Fruit fly (Drosophila melanogaster) whole organism, embryonic: Measurements from ENCODE around the gene CG10068.

Experiments
- BtbVII ChIP-seq: fragments of 200-800 bp; sonication (Bioruptor generic); optimal IDR thresholded peaks from 3 replicates; lab custom pipeline; 2017; ENCODE audit warnings: missing biosample characterization, mild to moderate bottlenecking, missing genetic modification characterization
- CG10321 ChIP-seq: fragments of 200-800 bp; sonication (Bioruptor generic); IDR thresholded peaks from 2 replicates; pipeline ENCODE4 v1.3.6; 2022; ENCODE audit warnings: missing biosample characterization, missing genetic modification characterization
- CG10565 ChIP-seq: fragments of 200-800 bp; sonication (Bioruptor generic); optimal IDR thresholded peaks from 3 replicates; lab custom pipeline; 2016; ENCODE audit warnings: missing biosample characterization, mild to moderate bottlenecking, missing genetic modification characterization
- CG10979 ChIP-seq: fragments of 200-800 bp; sonication (Bioruptor generic); optimal IDR thresholded peaks from 2 replicates; lab custom pipeline; 2018; ENCODE audit warnings: missing biosample characterization, mild to moderate bottlenecking, missing genetic modification characterization, moderate library complexity
- CG11723 ChIP-seq: fragments of 200-800 bp; sonication (Bioruptor generic); optimal IDR thresholded peaks from 2 replicates; lab custom pipeline; 2017; ENCODE audit warnings: missing biosample characterization, mild to moderate bottlenecking, missing genetic modification characterization
- CG12299 ChIP-seq: fragments of 200-800 bp; sonication (Bioruptor generic); optimal IDR thresholded peaks from 2 replicates; lab custom pipeline; 2018; ENCODE audit warnings: missing biosample characterization, mild to moderate bottlenecking, missing genetic modification characterization
- CG1647 ChIP-seq: fragments of 200-800 bp; sonication (Bioruptor generic); optimal IDR thresholded peaks from 3 replicates; lab custom pipeline; 2016; ENCODE audit warnings: missing biosample characterization, missing genetic modification characterization
- CG17186 ChIP-seq: fragments of 200-800 bp; sonication (Bioruptor generic); optimal IDR thresholded peaks from 3 replicates; lab custom pipeline; 2017; ENCODE audit warnings: missing biosample characterization, missing genetic modification reagents, missing genetic modification characterization
- CG17361 ChIP-seq: fragments of 200-800 bp; sonication (Bioruptor generic); IDR thresholded peaks from 3 replicates; pipeline ENCODE4 v1.3.6; 2022; ENCODE audit warnings: missing biosample characterization, missing genetic modification characterization
- CG1832 ChIP-seq: fragments of 200-800 bp; sonication (Bioruptor generic); optimal IDR thresholded peaks from 2 replicates; lab custom pipeline; 2017; ENCODE audit warnings: missing biosample characterization, mild to moderate bottlenecking, missing genetic modification characterization, inconsistent platforms
- CG2678 ChIP-seq: fragments of 200-800 bp; sonication (Bioruptor generic); optimal IDR thresholded peaks from 3 replicates; lab custom pipeline; 2019; ENCODE audit warnings: missing biosample characterization, mild to moderate bottlenecking, missing genetic modification characterization, moderate library complexity
- CG31224 ChIP-seq: fragments of 200-800 bp; sonication (Bioruptor generic); IDR thresholded peaks from 2 replicates; pipeline ENCODE4 v1.3.6; 2022; ENCODE audit warnings: missing biosample characterization, missing genetic modification characterization
- CG3847 ChIP-seq: fragments of 200-800 bp; sonication (Bioruptor generic); IDR thresholded peaks from 2 replicates; pipeline ENCODE4 v1.3.6; 2022; ENCODE audit warnings: missing biosample characterization, missing genetic modification characterization
- CG4282 ChIP-seq: fragments of 200-800 bp; sonication (Bioruptor generic); optimal IDR thresholded peaks from 2 replicates; lab custom pipeline; 2016; ENCODE audit warnings: missing biosample characterization, missing genetic modification characterization
- CG4424 ChIP-seq: fragments of 200-800 bp; sonication (Bioruptor generic); optimal IDR thresholded peaks from 3 replicates; lab custom pipeline; 2016; ENCODE audit warnings: missing biosample characterization, missing genetic modification characterization
- CG7839 ChIP-seq: fragments of 200-800 bp; sonication (Bioruptor generic); optimal IDR thresholded peaks from 3 replicates; lab custom pipeline; 2018; ENCODE audit warnings: missing biosample characterization, mild to moderate bottlenecking, missing genetic modification characterization, moderate library complexity
- CG7963 ChIP-seq: fragments of 200-800 bp; sonication (Bioruptor generic); IDR thresholded peaks from 3 replicates; pipeline ENCODE4 v1.3.6; 2022; ENCODE audit warnings: missing biosample characterization, missing genetic modification characterization; ENCODE audit not compliant: partially characterized antibody
- CG8281 ChIP-seq: fragments of 200-800 bp; sonication (Bioruptor generic); optimal IDR thresholded peaks from 2 replicates; lab custom pipeline; 2018; ENCODE audit warnings: missing biosample characterization, mild to moderate bottlenecking, missing genetic modification characterization, moderate library complexity
- CG8765 ChIP-seq: fragments of 200-800 bp; sonication (Bioruptor generic); IDR thresholded peaks from 2 replicates; pipeline ENCODE4 v1.3.6; 2022; ENCODE audit warnings: missing biosample characterization, missing genetic modification characterization
- Dip2 ChIP-seq: fragments of 200-800 bp; sonication (Bioruptor generic); IDR thresholded peaks from 2 replicates; pipeline ENCODE4 v1.3.6; 2022; ENCODE audit warnings: missing biosample characterization, missing genetic modification characterization
- Gsc ChIP-seq: fragments of 200-800 bp; sonication (Bioruptor generic); IDR thresholded peaks from 2 replicates; pipeline ENCODE4 v1.3.6; 2022; ENCODE audit warnings: missing biosample characterization, missing genetic modification characterization
- Hr51 ChIP-seq, 2 experiments: fragments of 200-800 bp; sonication (Bioruptor generic); optimal IDR thresholded peaks; 2 replicates in 1 of 2; 3 replicates in 1 of 2; lab custom pipeline; 2016 to 2018; ENCODE audit warnings: missing biosample characterization in 2 of 2, missing genetic modification characterization in 2 of 2, mild to moderate bottlenecking in 1 of 2, moderate library complexity in 1 of 2
- NC2β ChIP-seq: fragments of 200-800 bp; sonication (Bioruptor generic); optimal IDR thresholded peaks from 2 replicates; lab custom pipeline; 2016; ENCODE audit warnings: missing biosample characterization, missing genetic modification characterization
- Neu2 ChIP-seq: fragments of 200-800 bp; sonication (Bioruptor generic); optimal IDR thresholded peaks from 3 replicates; lab custom pipeline; 2016; ENCODE audit warnings: missing biosample characterization, missing genetic modification characterization, borderline replicate concordance
- NfI ChIP-seq: fragments of 200-800 bp; sonication (Bioruptor generic); optimal IDR thresholded peaks from 3 replicates; lab custom pipeline; 2018; ENCODE audit warnings: missing biosample characterization, mild to moderate bottlenecking, missing genetic modification characterization, moderate library complexity
- Side ChIP-seq: fragments of 200-800 bp; sonication (Bioruptor generic); optimal IDR thresholded peaks from 2 replicates; lab custom pipeline; 2016; ENCODE audit warnings: missing biosample characterization, missing genetic modification characterization
- Trl ChIP-seq, 3 experiments: fragments of >200 bp in 2 of 3; fragments of 200-800 bp in 1 of 3; sonication (Bioruptor generic) in 1 of 3; optimal IDR thresholded peaks; 2 replicates in 1 of 3; 3 replicates in 2 of 3; lab custom pipeline; 2016 to 2017; ENCODE audit warnings: missing biosample characterization in 1 of 3, missing genetic modification characterization in 1 of 3
- ab ChIP-seq: fragments of 200-800 bp; sonication (Bioruptor generic); optimal IDR thresholded peaks from 2 replicates; lab custom pipeline; 2016; ENCODE audit warnings: missing biosample characterization, missing genetic modification characterization
- ara ChIP-seq: fragments of 200-800 bp; sonication (Bioruptor generic); IDR thresholded peaks from 2 replicates; pipeline ENCODE4 v1.3.6; 2022; ENCODE audit warnings: missing biosample characterization, missing genetic modification characterization
- chm ChIP-seq: fragments of 200-800 bp; sonication (Bioruptor generic); IDR thresholded peaks from 2 replicates; pipeline ENCODE4 v1.3.6; 2022; ENCODE audit warnings: missing biosample characterization, missing genetic modification characterization
- ci ChIP-seq: fragments of 200-800 bp; sonication (Bioruptor generic); IDR thresholded peaks from 3 replicates; pipeline ENCODE4 v1.3.6; 2022; ENCODE audit warnings: missing biosample characterization, missing genetic modification characterization
- crp ChIP-seq, 2 experiments: fragments of 200-800 bp; sonication (Bioruptor generic); optimal IDR thresholded peaks; 2 replicates in 1 of 2; 3 replicates in 1 of 2; lab custom pipeline; 2017; ENCODE audit warnings: missing biosample characterization in 2 of 2, missing genetic modification characterization in 2 of 2, mild to moderate bottlenecking in 1 of 2, moderate library complexity in 1 of 2
- exex ChIP-seq: fragments of 200-800 bp; sonication (Bioruptor generic); optimal IDR thresholded peaks from 4 replicates; lab custom pipeline; 2018; ENCODE audit warnings: missing biosample characterization, mild to moderate bottlenecking, missing genetic modification characterization, moderate library complexity
- grn ChIP-seq: fragments of 200-800 bp; sonication (Bioruptor generic); optimal IDR thresholded peaks from 3 replicates; lab custom pipeline; 2017; ENCODE audit warnings: missing biosample characterization, missing genetic modification characterization
- gsb-n ChIP-seq: fragments of 200-800 bp; sonication (Bioruptor generic); optimal IDR thresholded peaks from 3 replicates; lab custom pipeline; 2018; ENCODE audit warnings: missing biosample characterization, mild to moderate bottlenecking, missing genetic modification characterization
- ham ChIP-seq: fragments of 200-800 bp; sonication (Bioruptor generic); IDR thresholded peaks from 2 replicates; pipeline ENCODE4 v1.3.6; 2022; ENCODE audit warnings: missing biosample characterization, missing genetic modification characterization
- hth ChIP-seq: fragments of >200 bp; optimal IDR thresholded peaks from 2 replicates; lab custom pipeline; 2017; ENCODE audit warnings: inconsistent platforms
- maf-S ChIP-seq: fragments of 200-800 bp; sonication (Bioruptor generic); optimal IDR thresholded peaks from 2 replicates; lab custom pipeline; 2016; ENCODE audit warnings: missing biosample characterization, missing genetic modification characterization
- org-1 ChIP-seq: fragments of 200-800 bp; sonication (Bioruptor generic); optimal IDR thresholded peaks from 2 replicates; lab custom pipeline; 2017; ENCODE audit warnings: missing biosample characterization, missing genetic modification characterization
- otp ChIP-seq: fragments of 200-800 bp; sonication (Bioruptor generic); IDR thresholded peaks from 3 replicates; pipeline ENCODE4, ENCODE4 v1.3.6; 2022; ENCODE audit warnings: missing biosample characterization, missing genetic modification characterization
- repo ChIP-seq: fragments of 200-800 bp; sonication (Bioruptor generic); optimal IDR thresholded peaks from 2 replicates; lab custom pipeline; 2016; ENCODE audit warnings: missing biosample characterization, missing genetic modification characterization
- rib ChIP-seq: fragments of 200-800 bp; sonication (Bioruptor generic); IDR thresholded peaks from 2 replicates; pipeline ENCODE4 v1.3.6; 2022; ENCODE audit warnings: missing biosample characterization, missing genetic modification characterization
- run ChIP-seq: fragments of 200-800 bp; sonication (Bioruptor generic); optimal IDR thresholded peaks from 3 replicates; lab custom pipeline; 2018; ENCODE audit warnings: missing biosample characterization, mild to moderate bottlenecking, missing genetic modification characterization
- sd ChIP-seq: fragments of 200-800 bp; sonication (Bioruptor generic); optimal IDR thresholded peaks from 3 replicates; lab custom pipeline; 2018; ENCODE audit warnings: missing biosample characterization, mild to moderate bottlenecking, missing genetic modification characterization, moderate library complexity
- sqz ChIP-seq: fragments of 200-800 bp; sonication (Bioruptor generic); optimal IDR thresholded peaks from 3 replicates; lab custom pipeline; 2018; ENCODE audit warnings: missing biosample characterization, mild to moderate bottlenecking, missing genetic modification characterization
- ssp ChIP-seq: fragments of 200-800 bp; sonication (Bioruptor generic); IDR thresholded peaks from 2 replicates; pipeline ENCODE4 v1.3.6; 2022; ENCODE audit warnings: missing biosample characterization, missing genetic modification characterization
- tgo ChIP-seq: fragments of 200-800 bp; sonication (Bioruptor generic); IDR thresholded peaks from 3 replicates; pipeline ENCODE4 v1.3.6; 2022; ENCODE audit warnings: missing biosample characterization, missing genetic modification characterization
- zen2 ChIP-seq: fragments of 200-800 bp; sonication (Bioruptor generic); IDR thresholded peaks from 3 replicates; pipeline ENCODE4 v1.3.6; 2022; ENCODE audit warnings: missing biosample characterization, missing genetic modification characterization; ENCODE audit not compliant: partially characterized antibody

CG10068 gene

DNA sequence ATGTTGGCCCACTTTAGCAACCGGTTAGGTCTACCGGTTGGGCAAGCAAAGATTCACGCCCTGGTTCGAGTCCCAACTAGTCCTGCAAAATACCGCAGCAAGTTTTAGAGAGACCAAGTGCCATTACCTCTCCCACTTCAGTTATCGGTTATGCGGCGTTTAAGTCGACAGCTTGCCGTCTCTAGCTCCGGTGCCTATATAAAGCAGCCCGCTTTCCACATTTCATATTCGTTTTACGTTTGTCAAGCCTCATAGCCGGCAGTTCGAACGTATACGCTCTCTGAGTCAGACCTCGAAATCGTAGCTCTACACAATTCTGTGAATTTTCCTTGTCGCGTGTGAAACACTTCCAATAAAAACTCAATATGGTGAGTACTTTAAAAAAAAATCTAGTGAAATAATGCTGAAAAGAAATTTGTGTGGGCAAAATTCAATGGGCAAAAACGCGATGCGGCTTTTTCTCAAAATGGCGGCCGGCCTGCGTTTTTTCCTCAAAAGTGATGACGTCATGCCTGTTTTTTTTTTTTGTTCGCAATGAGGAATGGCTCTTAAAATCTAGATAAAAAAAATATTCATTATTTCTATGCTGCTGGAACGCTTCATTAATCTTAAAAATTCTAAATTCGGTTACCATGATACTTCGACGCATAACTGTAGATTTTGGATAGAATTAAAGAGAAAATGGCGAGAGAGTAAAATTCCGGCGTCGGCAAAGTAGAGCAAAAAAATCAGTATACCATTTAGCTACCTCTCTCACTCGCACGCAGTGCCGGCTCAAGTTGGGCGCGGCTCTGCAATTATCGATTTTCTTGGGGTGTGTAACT, 41.2 kb downstream of the CG10068 start, which contains the start of gene alphaTub84B (continued):
- TF ChIP-seq Neu2 (GFP tag; lab: Kevin White, UChicago) = peak; percentile 51
- no peak for TF ChIP-seq org-1
- no peak for TF ChIP-seq hth
- no peak for TF ChIP-seq CG1832
- peak; percentile 81 for TF ChIP-seq CG4282 (GFP tag; lab: Kevin White, UChicago)
- TF ChIP-seq ci (GFP tag; lab: Robert Waterston, UW) = peak; percentile 89
- TF ChIP-seq BtbVII (GFP tag; lab: Kevin White, UChicago) = peak; percentile 91
- no peak for TF ChIP-seq CG8765 (GFP tag; lab: Robert Waterston, UW)
- no peak for TF ChIP-seq ab (GFP tag; lab: Kevin White, UChicago)
- TF ChIP-seq sqz = peak; percentile 99
- TF ChIP-seq CG3847 (GFP tag; lab: Robert Waterston, UW) = peak; percentile 62
- peak; percentile 49 for TF ChIP-seq NfI (GFP tag; lab: Kevin White, UChicago)
- peak; percentile 62 for TF ChIP-seq maf-S (GFP tag; lab: Kevin White, UChicago)
- TF ChIP-seq ham (GFP tag; lab: Robert Waterston, UW) = no peak
- peak; percentile 55; the same call in 1 of the 2 replicates for TF ChIP-seq ara (GFP tag; lab: Robert Waterston, UW)
- TF ChIP-seq otp = peak; percentile 75; the same call in 2 of the 3 replicates
- TF ChIP-seq NC2β (GFP tag; lab: Kevin White, UChicago) = peak; percentile 87
- no peak for TF ChIP-seq exex (tag; lab: Kevin White, UChicago)
- TF ChIP-seq Hr51 (GFP tag; optimal IDR thresholded peaks at IDR 0.05; lab: Kevin White, UChicago) = peak; percentile 20 to 83
- peak; percentile 79 for TF ChIP-seq CG1647 (GFP tag; lab: Kevin White, UChicago)
- peak; percentile 96 for TF ChIP-seq chm (GFP tag; lab: Robert Waterston, UW)
- peak; percentile 64 for TF ChIP-seq CG2678 (tag; lab: Kevin White, UChicago)
- TF ChIP-seq CG17186 = peak; percentile 62
- peak; percentile 23 for TF ChIP-seq CG10979 (tag; lab: Kevin White, UChicago)
- TF ChIP-seq Gsc (GFP tag; lab: Robert Waterston, UW) = no peak
- no peak for TF ChIP-seq CG10565 (GFP tag; lab: Kevin White, UChicago)
- TF ChIP-seq crp (GFP tag; optimal IDR thresholded peaks at IDR 0.05; lab: Kevin White, UChicago) = no peak
- peak; percentile 40; the same call in 1 of the 3 replicates for TF ChIP-seq CG17361 (GFP tag; lab: Robert Waterston, UW)
- TF ChIP-seq CG8281 (tag; lab: Kevin White, UChicago) = no peak
- TF ChIP-seq Trl (optimal IDR thresholded peaks at IDR 0.05; lab: Kevin White, UChicago) = peak in 1 of 2 experiments; percentile 54
- peak; percentile 76 for TF ChIP-seq Trl (GFP tag; optimal IDR thresholded peaks at IDR 0.05; lab: Kevin White, UChicago)
- no peak for TF ChIP-seq CG31224 (GFP tag; lab: Robert Waterston, UW)
- TF ChIP-seq zen2 (GFP tag; lab: Robert Waterston, UW) = peak; percentile 40; the same call in 1 of the 3 replicates
- TF ChIP-seq run = peak; percentile 2
- TF ChIP-seq CG7839 (tag; lab: Kevin White, UChicago) = peak; percentile 56
- 0 out of 2 replicates have a peak, but pooled peaks have one; percentile 27 for TF ChIP-seq CG10321 (GFP tag; lab: Robert Waterston, UW)
- peak; percentile 79 for TF ChIP-seq sd (tag; lab: Kevin White, UChicago)
- TF ChIP-seq Side (GFP tag; lab: Kevin White, UChicago) = peak; percentile 65
- TF ChIP-seq repo = peak; percentile 71
- TF ChIP-seq CG7963 (GFP tag; lab: Robert Waterston, UW) = 0 out of 3 replicates have a peak, but pooled peaks have one; percentile 20
- TF ChIP-seq tgo (GFP tag; lab: Robert Waterston, UW) = peak; percentile 51; the same call in 2 of the 3 replicates
- TF ChIP-seq CG4424 = peak; percentile 33
- peak; percentile 31 for TF ChIP-seq gsb-n (tag; lab: Kevin White, UChicago)
- peak; percentile 31 for TF ChIP-seq CG12299 (tag; lab: Kevin White, UChicago)
- peak; percentile 46; the same call in 1 of the 2 replicates for TF ChIP-seq ssp (GFP tag; lab: Robert Waterston, UW)
- TF ChIP-seq rib (GFP tag; lab: Robert Waterston, UW) = peak; percentile 74
- no peak for TF ChIP-seq Dip2 (GFP tag; lab: Robert Waterston, UW)
- TF ChIP-seq grn (GFP tag; lab: Kevin White, UChicago) = peak; percentile 62
- TF ChIP-seq CG11723 (GFP tag; lab: Kevin White, UChicago) = peak; percentile 69
